Fruit fly (Drosophila melanogaster) whole organism, embryonic: ENCODE results near the gene Cep290.

Source experiments
- CG12236 ChIP-seq: fragments of 200-800 bp; sonication (Bioruptor generic); optimal IDR thresholded peaks from 2 replicates; lab custom pipeline; 2016; ENCODE audit warnings: missing biosample characterization, missing genetic modification characterization
- CG1233 ChIP-seq: fragments of 200-800 bp; sonication (Bioruptor generic); optimal IDR thresholded peaks from 4 replicates; lab custom pipeline; 2018; ENCODE audit warnings: missing biosample characterization, mild to moderate bottlenecking, missing genetic modification characterization
- CG13775 ChIP-seq: fragments of 200-800 bp; sonication (Bioruptor generic); optimal IDR thresholded peaks from 3 replicates; lab custom pipeline; 2017; ENCODE audit warnings: missing biosample characterization, mild to moderate bottlenecking, missing genetic modification characterization
- CG14965 ChIP-seq: fragments of 200-800 bp; sonication (Bioruptor generic); optimal IDR thresholded peaks from 2 replicates; lab custom pipeline; 2016; ENCODE audit warnings: missing biosample characterization, missing genetic modification characterization, borderline replicate concordance
- CG17186 ChIP-seq: fragments of 200-800 bp; sonication (Bioruptor generic); optimal IDR thresholded peaks from 3 replicates; lab custom pipeline; 2017; ENCODE audit warnings: missing biosample characterization, missing genetic modification reagents, missing genetic modification characterization
- CG31365 ChIP-seq: fragments of 200-800 bp; sonication (Bioruptor generic); optimal IDR thresholded peaks from 2 replicates; lab custom pipeline; 2018; ENCODE audit warnings: missing biosample characterization, mild to moderate bottlenecking, missing genetic modification characterization
- CG32772 ChIP-seq: fragments of 200-800 bp; sonication (Bioruptor generic); IDR thresholded peaks from 2 replicates; pipeline ENCODE4 v1.3.6; 2022; ENCODE audit warnings: missing biosample characterization, missing genetic modification characterization
- CG3281 ChIP-seq: fragments of 200-800 bp; sonication (Bioruptor generic); optimal IDR thresholded peaks from 3 replicates; lab custom pipeline; 2017; ENCODE audit warnings: missing biosample characterization, mild to moderate bottlenecking, missing genetic modification characterization
- CG34224 ChIP-seq: fragments of 200-800 bp; sonication (Bioruptor generic); IDR thresholded peaks from 3 replicates; pipeline ENCODE4 v1.3.6; 2022; ENCODE audit warnings: missing biosample characterization, missing genetic modification characterization; ENCODE audit not compliant: partially characterized antibody
- CG3995 ChIP-seq: fragments of 200-800 bp; sonication (Bioruptor generic); optimal IDR thresholded peaks from 3 replicates; lab custom pipeline; 2016; ENCODE audit warnings: missing biosample characterization, missing genetic modification characterization
- CG4360 ChIP-seq: fragments of 200-800 bp; sonication (Bioruptor generic); IDR thresholded peaks from 2 replicates; pipeline ENCODE4 v1.3.6; 2022; ENCODE audit warnings: missing biosample characterization, missing genetic modification characterization
- CG6791 ChIP-seq: fragments of 200-800 bp; sonication (Bioruptor generic); IDR thresholded peaks from 3 replicates; pipeline ENCODE4 v1.3.6; 2022; ENCODE audit warnings: missing biosample characterization, missing genetic modification characterization; ENCODE audit not compliant: partially characterized antibody
- CG6813 ChIP-seq: fragments of 200-800 bp; sonication (Bioruptor generic); optimal IDR thresholded peaks from 2 replicates; lab custom pipeline; 2017; ENCODE audit warnings: missing biosample characterization, missing genetic modification characterization, mild to moderate bottlenecking, moderate library complexity, missing genetic modification reagents
- CG8478 ChIP-seq: fragments of >200 bp; optimal IDR thresholded peaks from 2 replicates; lab custom pipeline; 2018
- CrebB ChIP-seq: fragments of 200-800 bp; sonication (Bioruptor generic); optimal IDR thresholded peaks from 3 replicates; lab custom pipeline; 2018; ENCODE audit warnings: missing biosample characterization, mild to moderate bottlenecking, missing genetic modification characterization
- E2f2 ChIP-seq: fragments of 200-800 bp; sonication (Bioruptor generic); IDR thresholded peaks from 2 replicates; pipeline ENCODE4 v1.3.6; 2022; ENCODE audit warnings: missing biosample characterization, missing genetic modification characterization
- Fer1 ChIP-seq: fragments of 200-800 bp; sonication (Bioruptor generic); optimal IDR thresholded peaks from 2 replicates; lab custom pipeline; 2017; ENCODE audit warnings: missing biosample characterization, mild to moderate bottlenecking, missing genetic modification characterization
- Hey ChIP-seq: fragments of 200-800 bp; sonication (Bioruptor generic); optimal IDR thresholded peaks from 3 replicates; lab custom pipeline; 2018; ENCODE audit warnings: missing biosample characterization, mild to moderate bottlenecking, missing genetic modification characterization
- Mes4 ChIP-seq: fragments of 200-800 bp; sonication (Bioruptor generic); optimal IDR thresholded peaks from 2 replicates; lab custom pipeline; 2016; ENCODE audit warnings: missing biosample characterization, missing genetic modification characterization
- NK7.1 ChIP-seq: fragments of 200-800 bp; sonication (Bioruptor generic); optimal IDR thresholded peaks from 3 replicates; lab custom pipeline; 2016; ENCODE audit warnings: missing biosample characterization, missing genetic modification characterization
- NfI ChIP-seq: fragments of 200-800 bp; sonication (Bioruptor generic); optimal IDR thresholded peaks from 3 replicates; lab custom pipeline; 2018; ENCODE audit warnings: missing biosample characterization, mild to moderate bottlenecking, missing genetic modification characterization, moderate library complexity
- Oaz ChIP-seq: fragments of 200-800 bp; sonication (Bioruptor generic); IDR thresholded peaks from 2 replicates; pipeline ENCODE4 v1.3.6; 2022; ENCODE audit warnings: missing biosample characterization, missing genetic modification characterization
- Taf1 ChIP-seq: fragments of 200-800 bp; sonication (Bioruptor generic); IDR thresholded peaks from 2 replicates; pipeline ENCODE4 v1.3.6; 2022; ENCODE audit warnings: missing biosample characterization, missing genetic modification characterization
- Xbp1 ChIP-seq: fragments of 200-800 bp; sonication (Bioruptor generic); optimal IDR thresholded peaks from 3 replicates; lab custom pipeline; 2016; ENCODE audit warnings: missing biosample characterization, mild to moderate bottlenecking, missing genetic modification characterization
- ap ChIP-seq: fragments of 200-800 bp; sonication (Bioruptor generic); IDR thresholded peaks from 2 replicates; pipeline ENCODE4 v1.3.6; 2022; ENCODE audit warnings: missing biosample characterization, missing genetic modification characterization
- ash1 ChIP-seq: fragments of 200-800 bp; sonication (Bioruptor generic); optimal IDR thresholded peaks from 2 replicates; lab custom pipeline; 2018; ENCODE audit warnings: missing biosample characterization, mild to moderate bottlenecking, missing genetic modification characterization
- bcd ChIP-seq: fragments of 200-800 bp; sonication (Bioruptor generic); optimal IDR thresholded peaks from 2 replicates; lab custom pipeline; 2017; ENCODE audit warnings: missing biosample characterization, mild to moderate bottlenecking, missing genetic modification characterization
- bigmax ChIP-seq: fragments of 200-800 bp; sonication (Bioruptor generic); optimal IDR thresholded peaks from 2 replicates; lab custom pipeline; 2018; ENCODE audit warnings: missing biosample characterization, mild to moderate bottlenecking, missing genetic modification characterization
- cg ChIP-seq: fragments of 200-800 bp; sonication (Bioruptor generic); optimal IDR thresholded peaks from 3 replicates; lab custom pipeline; 2019; ENCODE audit warnings: missing biosample characterization, mild to moderate bottlenecking, missing genetic modification characterization, moderate library complexity
- ci ChIP-seq: fragments of 200-800 bp; sonication (Bioruptor generic); IDR thresholded peaks from 3 replicates; pipeline ENCODE4 v1.3.6; 2022; ENCODE audit warnings: missing biosample characterization, missing genetic modification characterization
- disco-r ChIP-seq: fragments of 200-800 bp; sonication (Bioruptor generic); optimal IDR thresholded peaks from 2 replicates; lab custom pipeline; 2016; ENCODE audit warnings: missing biosample characterization, missing genetic modification characterization
- dm ChIP-seq: fragments of 200-800 bp; sonication (Bioruptor generic); optimal IDR thresholded peaks from 3 replicates; lab custom pipeline; 2016; ENCODE audit warnings: missing biosample characterization, missing genetic modification characterization
- exex ChIP-seq: fragments of 200-800 bp; sonication (Bioruptor generic); optimal IDR thresholded peaks from 4 replicates; lab custom pipeline; 2018; ENCODE audit warnings: missing biosample characterization, mild to moderate bottlenecking, missing genetic modification characterization, moderate library complexity
- fru ChIP-seq: fragments of >200 bp; optimal IDR thresholded peaks from 2 replicates; lab custom pipeline; 2017
- hbn ChIP-seq: fragments of 200-800 bp; sonication (Bioruptor generic); IDR thresholded peaks from 2 replicates; pipeline ENCODE4 v1.3.6; 2022; ENCODE audit warnings: missing biosample characterization, missing genetic modification characterization; ENCODE audit not compliant: partially characterized antibody
- her ChIP-seq: fragments of 200-800 bp; sonication (Bioruptor generic); optimal IDR thresholded peaks from 2 replicates; lab custom pipeline; 2016; ENCODE audit warnings: missing biosample characterization, missing genetic modification characterization
- ind ChIP-seq: fragments of 200-800 bp; sonication (Bioruptor generic); optimal IDR thresholded peaks from 3 replicates; lab custom pipeline; 2016; ENCODE audit warnings: missing biosample characterization, missing genetic modification characterization
- nom ChIP-seq: fragments of 200-800 bp; sonication (Bioruptor generic); optimal IDR thresholded peaks from 2 replicates; lab custom pipeline; 2017; ENCODE audit warnings: missing biosample characterization, missing genetic modification characterization, mild to moderate bottlenecking, moderate library complexity, missing genetic modification reagents
- org-1 ChIP-seq: fragments of 200-800 bp; sonication (Bioruptor generic); optimal IDR thresholded peaks from 2 replicates; lab custom pipeline; 2017; ENCODE audit warnings: missing biosample characterization, missing genetic modification characterization
- pb ChIP-seq: fragments of 200-800 bp; sonication (Bioruptor generic); optimal IDR thresholded peaks from 3 replicates; lab custom pipeline; 2016; ENCODE audit warnings: missing biosample characterization, missing genetic modification characterization
- rib ChIP-seq: fragments of 200-800 bp; sonication (Bioruptor generic); IDR thresholded peaks from 2 replicates; pipeline ENCODE4 v1.3.6; 2022; ENCODE audit warnings: missing biosample characterization, missing genetic modification characterization
- ro ChIP-seq: fragments of 200-800 bp; sonication (Bioruptor generic); IDR thresholded peaks from 2 replicates; pipeline ENCODE4 v1.3.6; 2022; ENCODE audit warnings: missing biosample characterization, missing genetic modification characterization
- run ChIP-seq: fragments of 200-800 bp; sonication (Bioruptor generic); optimal IDR thresholded peaks from 3 replicates; lab custom pipeline; 2018; ENCODE audit warnings: missing biosample characterization, mild to moderate bottlenecking, missing genetic modification characterization
- salm ChIP-seq: fragments of 200-800 bp; sonication (Bioruptor generic); optimal IDR thresholded peaks from 2 replicates; lab custom pipeline; 2018; ENCODE audit warnings: missing biosample characterization, mild to moderate bottlenecking, missing genetic modification characterization
- schlank ChIP-seq: fragments of 200-800 bp; sonication (Bioruptor generic); optimal IDR thresholded peaks from 2 replicates; lab custom pipeline; 2018; ENCODE audit warnings: missing biosample characterization, mild to moderate bottlenecking, missing genetic modification characterization
- sd ChIP-seq: fragments of 200-800 bp; sonication (Bioruptor generic); optimal IDR thresholded peaks from 3 replicates; lab custom pipeline; 2018; ENCODE audit warnings: missing biosample characterization, mild to moderate bottlenecking, missing genetic modification characterization, moderate library complexity
- sens ChIP-seq: fragments of 200-800 bp; sonication (Bioruptor generic); peaks from one replicate; lab custom pipeline; 2016; ENCODE audit warnings: missing biosample characterization, missing genetic modification characterization
- sim ChIP-seq: fragments of 200-800 bp; sonication (Bioruptor generic); IDR thresholded peaks from 2 replicates; pipeline ENCODE4 v1.3.6; 2022; ENCODE audit warnings: missing biosample characterization, missing genetic modification characterization
- sisA ChIP-seq: fragments of 200-800 bp; sonication (Bioruptor generic); IDR thresholded peaks from 2 replicates; pipeline ENCODE4 v1.3.6; 2022; ENCODE audit warnings: missing biosample characterization, missing genetic modification characterization
- ssp ChIP-seq: fragments of 200-800 bp; sonication (Bioruptor generic); IDR thresholded peaks from 2 replicates; pipeline ENCODE4 v1.3.6; 2022; ENCODE audit warnings: missing biosample characterization, missing genetic modification characterization
- toy ChIP-seq: fragments of 200-800 bp; sonication (Bioruptor generic); IDR thresholded peaks from 2 replicates; pipeline ENCODE4 v1.3.6; 2022; ENCODE audit warnings: missing biosample characterization, missing genetic modification characterization
- zf30C ChIP-seq: fragments of 200-800 bp; sonication (Bioruptor generic); optimal IDR thresholded peaks from 3 replicates; lab custom pipeline; 2018; ENCODE audit warnings: missing biosample characterization, mild to moderate bottlenecking, missing genetic modification characterization

Gene Cep290

dm6 chr3L:882236-882891 lies 38.6 kb downstream of the Cep290 start (continued):
- TF ChIP-seq zf30C (GFP tag; lab: Kevin White, UChicago) (no peak), Fer1 (GFP tag; lab: Kevin White, UChicago) (peak; percentile 16), CG6791 (GFP tag; lab: Robert Waterston, UW) (no peak), nom (GFP tag; lab: Kevin White, UChicago) (no peak), CG3995 (GFP tag; lab: Kevin White, UChicago) (no peak), Xbp1 (GFP tag; lab: Kevin White, UChicago) (no peak), disco-r (GFP tag; lab: Kevin White, UChicago) (no peak), CrebB (tag; lab: Kevin White, UChicago) (no peak), CG31365 (tag; lab: Kevin White, UChicago) (no peak), CG32772 (GFP tag; lab: Robert Waterston, UW) (peak; percentile 7; the same call in 1 of the 2 replicates), hbn (GFP tag; lab: Robert Waterston, UW) (no peak), Mes4 (no peak), CG1233 (no peak), schlank (tag; lab: Kevin White, UChicago) (no peak), bcd (GFP tag; lab: Kevin White, UChicago) (peak; percentile 20), CG14965 (no peak), bigmax (GFP tag; lab: Kevin White, UChicago) (no peak), Oaz (GFP tag; lab: Robert Waterston, UW) (no peak), CG6813 (GFP tag; lab: Kevin White, UChicago) (peak; percentile 40), ssp (no peak), CG17186 (GFP tag; lab: Kevin White, UChicago) (no peak), org-1 (GFP tag; lab: Kevin White, UChicago) (no peak), sd (tag; lab: Kevin White, UChicago) (no peak), sim (GFP tag; lab: Robert Waterston, UW) (no peak), fru (lab: Kevin White, UChicago) (no peak), run (tag; lab: Kevin White, UChicago) (no peak), Hey (tag; lab: Kevin White, UChicago) (no peak), ap (GFP tag; lab: Robert Waterston, UW) (no peak), dm (GFP tag; lab: Kevin White, UChicago) (no peak), ash1 (no peak), cg (GFP tag; lab: Kevin White, UChicago) (no peak), sisA (GFP tag; lab: Robert Waterston, UW) (peak; percentile 20; the same call in 1 of the 2 replicates), ci (GFP tag; lab: Robert Waterston, UW) (no peak), NfI (no peak), ro (GFP tag; lab: Robert Waterston, UW) (no peak), her (no peak), Taf1 (no peak), toy (GFP tag; lab: Robert Waterston, UW) (no peak), CG4360 (GFP tag; lab: Robert Waterston, UW) (no peak), CG12236 (GFP tag; lab: Kevin White, UChicago) (no peak), CG3281 (GFP tag; lab: Kevin White, UChicago) (peak; percentile 47), rib (GFP tag; lab: Robert Waterston, UW) (no peak), exex (tag; lab: Kevin White, UChicago) (no peak), salm (tag; lab: Kevin White, UChicago) (no peak), CG34224 (GFP tag; lab: Robert Waterston, UW) (no peak), sens (GFP tag; lab: Kevin White, UChicago) (no peak), CG8478 (lab: Kevin White, UChicago) (no peak), NK7.1 (no peak), CG13775 (GFP tag; lab: Kevin White, UChicago) (no peak), ind (GFP tag; lab: Kevin White, UChicago) (peak; percentile 21), E2f2 (no peak), pb (GFP tag; lab: Kevin White, UChicago) (no peak)
